Worm (Caenorhabditis elegans) whole organism, L3 larva: ENCODE measurements around the gene igeg-1.

Source experiments
- R02D3.7 ChIP-seq: fragments of 150-350 bp; optimal IDR thresholded peaks from 2 replicates; lab custom pipeline; 2014; ENCODE audit warnings: missing biosample characterization, missing genetic modification characterization
- ZK546.5 ChIP-seq: sonication (generic microtip); optimal IDR thresholded peaks from 2 replicates; lab custom pipeline; 2017; ENCODE audit warnings: missing biosample characterization, missing genetic modification characterization
- aly-2 ChIP-seq: fragments of 150-350 bp; optimal IDR thresholded peaks from 2 replicates; lab custom pipeline; 2014; ENCODE audit warnings: missing biosample characterization, missing genetic modification characterization
- ama-1 ChIP-seq: fragments of 150-350 bp; optimal IDR thresholded peaks from 2 replicates; lab custom pipeline; 2018
- ceh-16 ChIP-seq: sonication (generic microtip); optimal IDR thresholded peaks from 2 replicates; lab custom pipeline; 2017; ENCODE audit warnings: missing biosample characterization, missing genetic modification characterization
- ceh-28 ChIP-seq: fragments of 150-350 bp; optimal IDR thresholded peaks from 2 replicates; lab custom pipeline; 2014; ENCODE audit warnings: missing biosample characterization, missing genetic modification reagents, missing genetic modification characterization
- ceh-82 ChIP-seq: fragments of 150-350 bp; optimal IDR thresholded peaks from 2 replicates; lab custom pipeline; 2014; ENCODE audit warnings: missing biosample characterization, missing genetic modification characterization
- ceh-9 ChIP-seq: sonication (generic microtip); optimal IDR thresholded peaks from 2 replicates; lab custom pipeline; 2018; ENCODE audit warnings: missing biosample characterization, missing genetic modification characterization
- daf-12 ChIP-seq: fragments of 150-350 bp; optimal IDR thresholded peaks from 2 replicates; lab custom pipeline; 2014; ENCODE audit warnings: missing biosample characterization, missing genetic modification reagents, missing genetic modification characterization
- egl-27 ChIP-seq: sonication (generic microtip); optimal IDR thresholded peaks from 4 replicates; lab custom pipeline; 2017; ENCODE audit warnings: missing biosample characterization, missing genetic modification reagents, missing genetic modification characterization
- egl-5 ChIP-seq: fragments of 150-350 bp; optimal IDR thresholded peaks from 2 replicates; lab custom pipeline; 2017; ENCODE audit warnings: missing biosample characterization, missing genetic modification reagents, missing genetic modification characterization, inconsistent platforms
- elt-1 ChIP-seq: fragments of 150-350 bp; optimal IDR thresholded peaks from 2 replicates; lab custom pipeline; 2014; ENCODE audit warnings: missing biosample characterization, missing genetic modification characterization
- elt-2 ChIP-seq: sonication (generic microtip); optimal IDR thresholded peaks from 2 replicates; lab custom pipeline; 2016; ENCODE audit warnings: missing genetic modification reagents, mild to moderate bottlenecking, missing genetic modification characterization, missing compliant biosample characterization
- elt-3 ChIP-seq, 3 experiments: fragments of 150-350 bp in 1 of 3; sonication (generic microtip) in 2 of 3; optimal IDR thresholded peaks; 2 replicates in 2 of 3; 4 replicates in 1 of 3; lab custom pipeline; 2014 to 2017; ENCODE audit warnings: missing biosample characterization in 3 of 3, missing genetic modification characterization in 3 of 3
- eor-1 ChIP-seq, 2 experiments: fragments of 150-350 bp; optimal IDR thresholded peaks; 2 replicates each; lab custom pipeline; 2014 to 2018; ENCODE audit warnings: missing biosample characterization in 2 of 2, missing genetic modification characterization in 2 of 2
- fos-1 ChIP-seq: fragments of 150-350 bp; optimal IDR thresholded peaks from 2 replicates; lab custom pipeline; 2014; ENCODE audit warnings: missing biosample characterization, missing genetic modification characterization
- jun-1 ChIP-seq: fragments of 150-350 bp; optimal IDR thresholded peaks from 2 replicates; lab custom pipeline; 2014; ENCODE audit warnings: missing biosample characterization, missing genetic modification reagents, missing genetic modification characterization
- lin-15B ChIP-seq: fragments of 150-350 bp; optimal IDR thresholded peaks from 2 replicates; lab custom pipeline; 2014; ENCODE audit warnings: missing biosample characterization, missing genetic modification characterization
- lsy-12 ChIP-seq: sonication (generic microtip); optimal IDR thresholded peaks from 2 replicates; lab custom pipeline; 2016; ENCODE audit warnings: mild to moderate bottlenecking, missing genetic modification characterization, missing compliant biosample characterization
- mml-1 ChIP-seq: fragments of 150-350 bp; sonication (generic microtip); optimal IDR thresholded peaks from 3 replicates; lab custom pipeline; 2014; ENCODE audit warnings: missing biosample characterization, missing genetic modification characterization
- nfya-1 ChIP-seq: sonication (generic microtip); optimal IDR thresholded peaks from 2 replicates; lab custom pipeline; 2017; ENCODE audit warnings: missing genetic modification characterization, mild to moderate bottlenecking, missing compliant biosample characterization, antibody characterized with exemption, moderate library complexity; ENCODE audit not compliant: insufficient read depth
- nhr-11 ChIP-seq: fragments of 150-350 bp; optimal IDR thresholded peaks from 2 replicates; lab custom pipeline; 2014; ENCODE audit warnings: missing biosample characterization, missing genetic modification characterization
- nhr-12 ChIP-seq: fragments of 150-350 bp; optimal IDR thresholded peaks from 2 replicates; lab custom pipeline; 2014; ENCODE audit warnings: missing biosample characterization, missing genetic modification characterization
- nhr-237 ChIP-seq: fragments of 150-350 bp; optimal IDR thresholded peaks from 2 replicates; lab custom pipeline; 2014; ENCODE audit warnings: missing biosample characterization, missing genetic modification characterization
- nhr-25 ChIP-seq: sonication (generic microtip); optimal IDR thresholded peaks from 2 replicates; lab custom pipeline; 2017; ENCODE audit warnings: missing biosample characterization, missing genetic modification characterization
- nhr-28 ChIP-seq: fragments of 150-350 bp; optimal IDR thresholded peaks from 2 replicates; lab custom pipeline; 2014; ENCODE audit warnings: missing biosample characterization, missing genetic modification characterization
- nhr-43 ChIP-seq: sonication (generic microtip); optimal IDR thresholded peaks from 2 replicates; lab custom pipeline; 2016; ENCODE audit warnings: mild to moderate bottlenecking, missing genetic modification characterization, missing compliant biosample characterization; ENCODE audit not compliant: poor library complexity, severe bottlenecking
- nhr-76 ChIP-seq: fragments of 150-350 bp; sonication (generic microtip); optimal IDR thresholded peaks from 5 replicates; lab custom pipeline; 2014; ENCODE audit warnings: missing biosample characterization, missing genetic modification characterization
- pha-4 ChIP-seq: fragments of 150-350 bp; optimal IDR thresholded peaks from 2 replicates; lab custom pipeline; 2014; ENCODE audit warnings: missing biosample characterization, missing genetic modification reagents, missing genetic modification characterization
- skn-1 ChIP-seq: fragments of 150-350 bp; optimal IDR thresholded peaks from 2 replicates; lab custom pipeline; 2014; ENCODE audit warnings: missing biosample characterization, missing genetic modification characterization
- snpc-4 ChIP-seq: fragments of 150-350 bp; optimal IDR thresholded peaks from 2 replicates; lab custom pipeline; 2014; ENCODE audit warnings: missing biosample characterization, missing genetic modification characterization
- ztf-11 ChIP-seq: fragments of 150-350 bp; optimal IDR thresholded peaks from 2 replicates; lab custom pipeline; 2014; ENCODE audit warnings: missing biosample characterization, missing genetic modification characterization

The igeg-1 gene

DNA sequence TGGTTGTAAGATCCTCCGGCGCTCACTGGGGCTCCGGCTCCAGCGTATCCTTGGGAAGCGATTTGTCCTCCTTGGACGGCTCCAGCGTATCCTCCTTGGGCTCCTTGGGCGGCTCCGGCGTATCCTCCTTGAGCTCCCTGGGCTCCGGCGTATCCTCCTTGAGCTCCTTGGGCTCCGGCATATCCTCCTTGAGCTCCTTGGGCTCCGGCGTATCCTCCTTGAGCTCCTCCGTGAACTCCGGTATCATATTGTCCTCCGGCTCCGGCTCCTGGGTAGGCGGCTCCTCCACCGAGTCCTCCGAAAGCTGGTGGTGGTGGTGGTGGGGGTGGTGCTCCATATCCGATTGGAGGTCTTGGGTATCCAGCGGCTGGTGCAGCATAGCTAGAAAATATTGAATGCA is 46.0 kb upstream of the igeg-1 start:
- TF ChIP-seq elt-3 (tag; optimal IDR thresholded peaks at IDR 0.05; lab: Kevin White, UChicago) (no peak), ama-1 (no peak), ZK546.5 (tag; lab: Kevin White, UChicago) (no peak), ceh-28 (tag; lab: Kevin White, UChicago) (no peak), ceh-16 (tag; lab: Kevin White, UChicago) (no peak), skn-1 (tag; lab: Kevin White, UChicago) (no peak)

DNA sequence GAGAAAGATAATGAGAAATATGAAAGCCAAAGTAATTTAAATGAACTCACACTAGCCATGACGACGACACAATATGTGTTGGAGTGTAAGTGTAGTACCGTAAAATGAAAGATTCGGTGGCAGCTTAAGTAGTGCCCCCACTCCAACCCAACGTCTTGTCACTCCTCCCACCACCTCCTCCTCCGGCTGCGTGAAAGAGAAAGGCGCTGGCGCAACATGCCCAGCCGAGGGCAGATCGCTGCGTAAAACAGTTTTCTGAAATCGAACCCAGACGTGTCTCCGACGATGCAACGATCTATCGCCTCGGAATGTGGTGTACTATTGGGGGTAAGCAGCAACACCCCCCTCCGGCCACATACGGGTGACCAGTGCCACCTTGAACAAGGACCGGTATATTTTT is 45.4 kb upstream of the igeg-1 start, which contains the start of gene ZK180.5:
TSS of gene ZK180.5 (minus strand) at position 101 of the 400 bp plus-strand sequence.
- TF ChIP-seq lin-15B (tag; lab: Kevin White, UChicago) (no peak), egl-27 (no peak), skn-1 (tag; lab: Kevin White, UChicago) (no peak), nhr-43 (peak; percentile 42), nhr-12 (tag; lab: Kevin White, UChicago) (no peak), nhr-25 (tag; lab: Kevin White, UChicago) (peak; percentile 28), fos-1 (tag; lab: Kevin White, UChicago) (no peak), ceh-9 (no peak), eor-1 (tag; optimal IDR thresholded peaks at IDR 0.05; lab: Kevin White, UChicago) (no peak), snpc-4 (tag; lab: Kevin White, UChicago) (no peak)

DNA sequence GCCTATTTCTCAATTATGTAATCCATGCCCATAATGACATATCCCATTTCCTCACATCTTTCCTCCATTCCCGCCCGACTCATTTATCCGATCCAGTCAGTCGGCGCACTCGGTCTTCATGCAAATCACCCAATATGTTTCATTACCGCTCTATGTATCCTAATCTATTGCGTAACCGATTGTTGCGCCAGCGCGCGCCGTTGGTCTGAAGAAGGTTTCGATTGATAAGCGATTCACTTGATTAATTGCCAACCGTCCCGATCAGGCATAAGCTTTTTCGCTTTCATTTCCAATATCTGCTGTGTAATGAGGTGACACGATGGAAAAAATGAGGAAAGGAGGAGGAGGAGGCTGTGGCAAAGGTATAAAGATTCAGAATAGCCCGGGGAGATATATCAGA is 44.3 kb upstream of the igeg-1 start:
- TF ChIP-seq fos-1 (tag; lab: Kevin White, UChicago) = no peak
- TF ChIP-seq pha-4 (tag; lab: Kevin White, UChicago) = no peak
- TF ChIP-seq ztf-11 (tag; lab: Kevin White, UChicago) = no peak
- peak in 1 of 3 experiments; percentile 72 for TF ChIP-seq elt-3 (tag; optimal IDR thresholded peaks at IDR 0.05; lab: Kevin White, UChicago)
- peak; percentile 37 for TF ChIP-seq nhr-43
- no peak for TF ChIP-seq lin-15B (tag; lab: Kevin White, UChicago)
- peak; percentile 39 for TF ChIP-seq nhr-25 (tag; lab: Kevin White, UChicago)
- TF ChIP-seq jun-1 (tag; lab: Kevin White, UChicago) = no peak
- no peak for TF ChIP-seq aly-2 (tag; lab: Kevin White, UChicago)
- TF ChIP-seq snpc-4 (tag; lab: Kevin White, UChicago) = no peak

DNA sequence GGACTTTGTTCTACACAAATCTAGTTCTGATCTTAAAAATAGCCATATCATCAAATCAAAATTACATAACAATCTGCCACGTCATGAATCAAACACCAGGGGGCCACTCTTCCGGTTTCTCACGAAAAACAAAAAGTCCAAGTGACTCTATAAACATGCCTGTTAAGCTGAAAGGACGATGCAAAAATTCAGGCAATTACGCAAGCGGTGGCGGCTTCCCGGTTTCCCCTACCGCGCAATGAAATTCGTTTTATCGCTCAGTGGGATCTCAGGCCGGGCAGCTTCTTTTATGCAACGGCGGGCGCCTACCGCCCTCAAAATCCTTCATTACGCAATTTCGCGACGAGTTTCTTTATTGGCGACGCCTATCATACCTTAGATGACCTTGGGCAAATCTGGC is 42.7 kb upstream of the igeg-1 start:
- TF ChIP-seq daf-12 (tag; lab: Kevin White, UChicago) (no peak), ama-1 (peak; percentile 32), nhr-25 (tag; lab: Kevin White, UChicago) (peak; percentile 68)
- TF ChIP-seq, all 47 proteins: peak for 2

DNA sequence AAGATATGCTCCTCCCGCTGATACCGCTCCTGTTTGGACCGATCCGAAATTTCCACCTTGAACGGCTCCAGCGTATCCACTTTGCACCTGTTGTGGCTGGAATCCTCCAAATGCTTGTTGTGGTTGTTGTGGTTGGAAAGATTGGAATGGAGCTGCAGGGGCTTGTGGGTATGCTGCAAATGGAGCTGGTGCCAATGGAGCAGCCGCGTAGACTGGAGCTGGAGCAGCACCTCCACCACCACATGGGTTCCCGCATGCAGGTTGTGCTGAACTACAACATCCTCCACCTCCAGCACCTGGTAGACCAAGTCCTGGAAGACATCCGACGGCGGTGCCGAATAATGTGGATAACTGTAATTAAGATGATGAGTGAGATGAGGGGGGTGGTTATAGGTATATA is 39.0 kb upstream of the igeg-1 start:
- TF ChIP-seq lsy-12 (no peak), nfya-1 (no peak), skn-1 (tag; lab: Kevin White, UChicago) (no peak), mml-1 (tag; lab: Kevin White, UChicago) (no peak), egl-5 (tag; lab: Kevin White, UChicago) (no peak)

DNA sequence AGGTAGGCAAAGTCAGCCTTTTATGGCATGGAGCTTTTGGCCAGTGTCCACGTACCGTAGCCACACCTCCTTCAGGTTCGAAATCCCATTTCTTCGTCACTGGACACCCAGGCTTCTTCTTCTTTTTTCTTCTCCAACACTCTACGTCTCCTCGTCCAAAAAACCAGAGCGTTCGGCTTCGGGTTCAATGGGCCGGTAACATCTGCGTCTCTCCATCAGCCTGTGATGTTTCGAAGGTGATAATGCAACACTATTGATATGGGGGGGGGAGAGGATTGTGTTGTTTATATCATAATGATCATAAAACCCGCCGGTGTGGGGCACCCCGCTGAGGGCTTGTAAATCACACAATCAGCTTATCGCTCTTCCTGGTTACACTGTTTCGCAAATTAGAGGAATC is 37.5 kb upstream of the igeg-1 start, which contains the start of gene ZK180.6:
TSS of gene ZK180.6 (minus strand) at position 101 of the 400 bp plus-strand sequence.
- TF ChIP-seq elt-1 (tag; lab: Kevin White, UChicago) (no peak), skn-1 (tag; lab: Kevin White, UChicago) (no peak), nhr-11 (tag; lab: Kevin White, UChicago) (no peak), lsy-12 (no peak), nhr-237 (tag; lab: Kevin White, UChicago) (no peak), nhr-76 (no peak), ceh-28 (tag; lab: Kevin White, UChicago) (no peak), ceh-82 (no peak), R02D3.7 (tag; lab: Kevin White, UChicago) (no peak), mml-1 (tag; lab: Kevin White, UChicago) (no peak), aly-2 (tag; lab: Kevin White, UChicago) (no peak), nhr-12 (tag; lab: Kevin White, UChicago) (no peak), egl-5 (tag; lab: Kevin White, UChicago) (no peak), pha-4 (tag; lab: Kevin White, UChicago) (no peak), ama-1 (no peak), ztf-11 (tag; lab: Kevin White, UChicago) (no peak), nhr-28 (tag; lab: Kevin White, UChicago) (no peak), ceh-9 (no peak), elt-2 (tag; lab: Kevin White, UChicago) (no peak)
